Worm (Caenorhabditis elegans): ENCODE measurements around the gene phy-4.

DNA sequence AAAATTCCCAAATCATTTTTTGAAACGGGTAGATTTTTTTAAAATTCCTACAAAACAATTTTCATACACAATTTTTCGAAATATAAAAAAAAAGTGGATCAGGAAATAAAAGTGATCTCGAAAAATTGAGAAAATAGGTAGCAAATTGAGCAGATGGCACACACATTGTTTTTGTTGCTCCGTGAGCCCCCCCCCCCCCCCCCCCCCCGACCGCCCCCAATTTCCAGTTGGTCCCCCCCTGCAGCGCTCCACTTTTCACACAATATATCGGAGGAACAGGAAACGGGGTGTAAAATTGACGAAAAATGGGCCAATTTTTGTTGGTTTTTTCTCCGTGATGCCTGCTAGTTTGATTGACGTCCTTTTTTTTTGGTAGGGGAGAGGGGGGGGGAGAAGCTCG lies 27.5 kb upstream of the phy-4 start:
- TF ChIP-seq egl-27 (tag; optimal IDR thresholded peaks at IDR 0.05) (no peak), lin-39 (tag; optimal IDR thresholded peaks at IDR 0.05) (no peak), ceh-82 (tag; optimal IDR thresholded peaks at IDR 0.05) (no peak), unc-62 (GFP tag; optimal IDR thresholded peaks at IDR 0.05) (no peak), C34F6.9 (tag; optimal IDR thresholded peaks at IDR 0.05) (no peak), unc-39 (tag; optimal IDR thresholded peaks at IDR 0.05) (no peak), ama-1 (optimal IDR thresholded peaks at IDR 0.05) (no peak), elt-3 (tag; optimal IDR thresholded peaks at IDR 0.05) (no peak), nhr-10 (tag; optimal IDR thresholded peaks at IDR 0.05) (no peak), mdl-1 (tag; optimal IDR thresholded peaks at IDR 0.05) (no peak)
